Fruit fly (Drosophila melanogaster) whole organism, pupa: ENCODE data around the gene Atg4a.

Experiments
- CG10348 ChIP-seq: fragments of 200-800 bp; sonication (Bioruptor generic); IDR thresholded peaks from 2 replicates; pipeline ENCODE4 v1.3.6; 2022; ENCODE audit warnings: missing biosample characterization, missing genetic modification characterization
- CG17806 ChIP-seq: fragments of 200-800 bp; sonication (Bioruptor generic); optimal IDR thresholded peaks from 2 replicates; lab custom pipeline; 2018; ENCODE audit warnings: missing biosample characterization, mild to moderate bottlenecking, missing genetic modification characterization, moderate library complexity
- CG32121 ChIP-seq: fragments of 200-800 bp; sonication (Bioruptor generic); IDR thresholded peaks from 2 replicates; pipeline ENCODE4 v1.3.6; 2022; ENCODE audit warnings: missing biosample characterization, missing genetic modification characterization
- CG34367 ChIP-seq: fragments of 200-800 bp; sonication (Bioruptor generic); optimal IDR thresholded peaks from 2 replicates; lab custom pipeline; 2018; ENCODE audit warnings: missing biosample characterization, mild to moderate bottlenecking, missing genetic modification characterization
- CG8301 ChIP-seq: fragments of 200-800 bp; sonication (Bioruptor generic); optimal IDR thresholded peaks from 2 replicates; lab custom pipeline; 2018; ENCODE audit warnings: missing biosample characterization, mild to moderate bottlenecking, missing genetic modification characterization
- EcR ChIP-seq: fragments of 200-800 bp; sonication (Bioruptor generic); optimal IDR thresholded peaks from 3 replicates; lab custom pipeline; 2019; ENCODE audit warnings: missing biosample characterization, missing genetic modification characterization, mild to moderate bottlenecking, moderate library complexity, missing genetic modification reagents
- Pif1B ChIP-seq: fragments of 200-800 bp; sonication (Bioruptor generic); optimal IDR thresholded peaks from 3 replicates; lab custom pipeline; 2016; ENCODE audit warnings: missing biosample characterization, missing genetic modification characterization
- fd96Ca ChIP-seq: fragments of 200-800 bp; sonication (Bioruptor generic); IDR thresholded peaks from 3 replicates; pipeline ENCODE4 v1.3.6; 2022; ENCODE audit warnings: missing biosample characterization, missing genetic modification characterization
- gl ChIP-seq: fragments of 200-800 bp; sonication (Bioruptor generic); optimal IDR thresholded peaks from 2 replicates; lab custom pipeline; 2018; ENCODE audit warnings: missing biosample characterization, mild to moderate bottlenecking, missing genetic modification characterization
- rn ChIP-seq: fragments of 200-800 bp; sonication (Bioruptor generic); IDR thresholded peaks from 2 replicates; pipeline ENCODE4 v1.3.6; 2022; ENCODE audit warnings: missing biosample characterization, missing genetic modification characterization

- no peak for TF ChIP-seq CG17806
- no peak for TF ChIP-seq rn (GFP tag; lab: Robert Waterston, UW)
- TF ChIP-seq CG32121 (GFP tag; lab: Robert Waterston, UW) = no peak
- TF ChIP-seq CG8301 (tag; lab: Kevin White, UChicago) = no peak
- no peak for TF ChIP-seq fd96Ca
- no peak for TF ChIP-seq CG34367 (tag; lab: Kevin White, UChicago)
- TF ChIP-seq gl = no peak
- no peak for TF ChIP-seq Pif1B (GFP tag; lab: Kevin White, UChicago)
- no peak for TF ChIP-seq EcR (GFP tag; lab: Kevin White, UChicago)
- TF ChIP-seq CG10348 (GFP tag; lab: Robert Waterston, UW) = no peak
These were observed 14.7 kb downstream of the Atg4a start for dm6 chr2L:1095450-1095849.
